Worm (Caenorhabditis elegans) whole organism, L4 larva: Measurements from ENCODE around the gene K01F9.2.

Experiments
- mdl-1 ChIP-seq, 2 experiments: fragments of 150-350 bp in 1 of 2; sonication (generic microtip) in 1 of 2; optimal IDR thresholded peaks; 2 replicates each; lab custom pipeline; 2014 to 2017; ENCODE audit warnings: missing biosample characterization in 2 of 2, missing genetic modification characterization in 2 of 2
- pqm-1 ChIP-seq: sonication (generic microtip); optimal IDR thresholded peaks from 2 replicates; lab custom pipeline; 2017; ENCODE audit warnings: missing biosample characterization, missing genetic modification characterization
- tag-97 ChIP-seq: fragments of 200-800 bp; sonication (Bioruptor generic); IDR thresholded peaks from 2 replicates; pipeline ENCODE4 v1.3.6; 2022; ENCODE audit warnings: missing genetic modification characterization, missing compliant biosample characterization
- zfp-2 ChIP-seq: sonication (generic microtip); optimal IDR thresholded peaks from 2 replicates; lab custom pipeline; 2016; ENCODE audit warnings: mild to moderate bottlenecking, missing genetic modification characterization, missing compliant biosample characterization

DNA sequence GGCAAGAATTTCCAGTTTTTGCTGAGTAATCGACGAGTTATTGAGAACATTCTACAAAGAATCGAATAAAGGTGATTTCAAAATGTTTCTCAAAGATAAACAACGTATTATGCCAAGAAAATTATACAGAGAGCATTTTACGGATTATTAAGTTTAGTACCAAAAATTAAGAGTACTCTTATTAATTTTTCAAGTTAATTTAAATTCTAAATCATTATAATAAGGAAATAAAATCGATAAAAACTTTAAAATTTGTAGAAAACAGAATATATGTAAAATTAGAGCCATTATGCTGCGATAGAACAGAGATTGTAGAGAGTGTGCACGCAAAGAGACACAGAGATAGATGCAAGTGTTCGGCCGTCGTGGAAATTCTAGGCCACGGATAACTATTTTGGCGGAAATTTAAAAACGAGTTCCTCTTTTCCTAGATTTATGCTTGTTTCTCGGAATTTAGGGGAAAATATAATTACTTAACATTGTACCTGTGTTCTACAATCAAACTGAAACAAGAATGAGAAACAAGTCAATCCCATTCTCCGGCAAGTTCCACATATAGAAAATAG lies 26.4 kb downstream of the K01F9.2 start, which contains the start of gene F44E2.9:
- TF ChIP-seq zfp-2 (no peak), tag-97 (0 out of 2 replicates have a peak, but pooled peaks have one; percentile 27), pqm-1 (tag; lab: Kevin White, UChicago) (no peak), mdl-1 (tag; optimal IDR thresholded peaks at IDR 0.05; lab: Kevin White, UChicago) (no peak)
